Worm (Caenorhabditis elegans) whole organism, L1 larva: ENCODE data around the gene twk-43.

Experiments
- C04F5.9 ChIP-seq: sonication (generic microtip); optimal IDR thresholded peaks from 2 replicates; lab custom pipeline; 2016; ENCODE audit warnings: missing genetic modification characterization, missing compliant biosample characterization
- C16A3.4 ChIP-seq: fragments of 150-350 bp; optimal IDR thresholded peaks from 2 replicates; lab custom pipeline; 2014; ENCODE audit warnings: missing biosample characterization, missing genetic modification characterization
- C34B4.2 ChIP-seq: sonication (generic microtip); optimal IDR thresholded peaks from 2 replicates; lab custom pipeline; 2017; ENCODE audit warnings: mild to moderate bottlenecking, missing genetic modification characterization, missing compliant biosample characterization
- Y116A8C.19 ChIP-seq: sonication (generic microtip); optimal IDR thresholded peaks from 2 replicates; lab custom pipeline; 2016; ENCODE audit warnings: missing compliant biosample characterization, missing genetic modification characterization, borderline replicate concordance
- aha-1 ChIP-seq: fragments of 150-350 bp; optimal IDR thresholded peaks from 2 replicates; lab custom pipeline; 2014; ENCODE audit warnings: missing biosample characterization, missing genetic modification characterization
- alr-1 ChIP-seq: fragments of 200-800 bp; sonication (Bioruptor generic); optimal IDR thresholded peaks from 2 replicates; lab custom pipeline; 2018; ENCODE audit warnings: borderline replicate concordance, mild to moderate bottlenecking, missing genetic modification characterization, missing compliant biosample characterization
- aly-2 ChIP-seq: fragments of 150-350 bp; optimal IDR thresholded peaks from 2 replicates; lab custom pipeline; 2014; ENCODE audit warnings: missing biosample characterization, missing genetic modification characterization
- ceh-8 ChIP-seq: fragments of 200-800 bp; sonication (Bioruptor generic); optimal IDR thresholded peaks from 2 replicates; lab custom pipeline; 2018; ENCODE audit warnings: mild to moderate bottlenecking, missing genetic modification characterization, moderate library complexity, missing compliant biosample characterization
- ceh-88 ChIP-seq: fragments of 200-800 bp; sonication (Bioruptor generic); IDR thresholded peaks from 2 replicates; pipeline ENCODE4 v1.3.6; 2022; ENCODE audit warnings: missing genetic modification characterization, missing compliant biosample characterization
- ces-1 ChIP-seq: fragments of 150-350 bp; optimal IDR thresholded peaks from 2 replicates; lab custom pipeline; 2014; ENCODE audit warnings: missing biosample characterization, missing genetic modification reagents, missing genetic modification characterization
- dsc-1 ChIP-seq: sonication (generic microtip); optimal IDR thresholded peaks from 2 replicates; lab custom pipeline; 2016; ENCODE audit warnings: mild to moderate bottlenecking, missing genetic modification characterization, missing compliant biosample characterization
- efl-1 ChIP-seq, 4 experiments: fragments of 150-350 bp; optimal IDR thresholded peaks in 3 of 4; peaks in 1 of 4; 1 replicate in 1 of 4; 2 replicates in 3 of 4; lab custom pipeline; 2014; ENCODE audit warnings: missing biosample characterization in 2 of 4, missing genetic modification characterization in 2 of 4, missing genetic modification reagents in 2 of 4
- elt-2 ChIP-seq: sonication (generic microtip); optimal IDR thresholded peaks from 2 replicates; lab custom pipeline; 2016; ENCODE audit warnings: missing genetic modification characterization, mild to moderate bottlenecking, inconsistent platforms, missing compliant biosample characterization, missing genetic modification reagents
- elt-3 ChIP-seq, 6 experiments: fragments of 150-350 bp in 1 of 6; sonication (generic microtip); optimal IDR thresholded peaks; 2 replicates each; lab custom pipeline; 2017 to 2018; ENCODE audit warnings: missing biosample characterization in 6 of 6, missing genetic modification characterization in 6 of 6, inconsistent platforms in 1 of 6
- ets-5 ChIP-seq: fragments of 200-800 bp; sonication (Bioruptor generic); IDR thresholded peaks from 2 replicates; pipeline ENCODE4 v1.3.6; 2022; ENCODE audit warnings: missing genetic modification characterization, missing compliant biosample characterization
- fkh-10 ChIP-seq: sonication (generic microtip); optimal IDR thresholded peaks from 2 replicates; lab custom pipeline; 2017; ENCODE audit warnings: missing biosample characterization, missing genetic modification reagents, missing genetic modification characterization
- fos-1 ChIP-seq: fragments of 150-350 bp; optimal IDR thresholded peaks from 2 replicates; lab custom pipeline; 2014; ENCODE audit warnings: missing biosample characterization, missing genetic modification characterization
- grh-1 ChIP-seq: fragments of 200-800 bp; sonication (Bioruptor generic); IDR thresholded peaks from 2 replicates; pipeline ENCODE4 v1.3.6; 2022; ENCODE audit warnings: missing genetic modification reagents, missing genetic modification characterization, missing compliant biosample characterization
- hpl-2 ChIP-seq: fragments of 150-350 bp; optimal IDR thresholded peaks from 2 replicates; lab custom pipeline; 2014; ENCODE audit warnings: missing biosample characterization, missing genetic modification reagents, missing genetic modification characterization
- jun-1 ChIP-seq: fragments of 150-350 bp; optimal IDR thresholded peaks from 2 replicates; lab custom pipeline; 2014; ENCODE audit warnings: missing biosample characterization, missing genetic modification reagents, missing genetic modification characterization
- lin-13 ChIP-seq: fragments of 150-350 bp; optimal IDR thresholded peaks from 2 replicates; lab custom pipeline; 2014; ENCODE audit warnings: missing biosample characterization, missing genetic modification reagents, missing genetic modification characterization
- lin-14 ChIP-seq: fragments of 200-800 bp; sonication (Bioruptor generic); optimal IDR thresholded peaks from 2 replicates; lab custom pipeline; 2018; ENCODE audit warnings: mild to moderate bottlenecking, missing genetic modification characterization, moderate library complexity, missing compliant biosample characterization
- lin-35 ChIP-seq, 2 experiments: fragments of 150-350 bp; optimal IDR thresholded peaks; 2 replicates each; lab custom pipeline; 2014; ENCODE audit warnings: missing biosample characterization in 2 of 2, missing genetic modification characterization in 2 of 2, missing genetic modification reagents in 2 of 2
- lir-3 ChIP-seq: sonication (generic microtip); optimal IDR thresholded peaks from 2 replicates; lab custom pipeline; 2016; ENCODE audit warnings: mild to moderate bottlenecking, missing genetic modification characterization, moderate library complexity, missing compliant biosample characterization; ENCODE audit not compliant: poor library complexity
- mab-9 ChIP-seq: fragments of 200-800 bp; sonication (Bioruptor generic); IDR thresholded peaks from 2 replicates; pipeline ENCODE4 v1.3.6; 2022; ENCODE audit warnings: missing genetic modification reagents, missing genetic modification characterization, missing compliant biosample characterization
- mep-1 ChIP-seq: fragments of 150-350 bp; optimal IDR thresholded peaks from 2 replicates; lab custom pipeline; 2014; ENCODE audit warnings: missing biosample characterization, missing genetic modification characterization
- nhr-19 ChIP-seq: fragments of 200-800 bp; sonication (Bioruptor generic); conservative IDR thresholded peaks from 2 replicates; pipeline ENCODE4 v1.3.6; 2022; ENCODE audit warnings: missing genetic modification characterization, missing compliant biosample characterization
- nhr-20 ChIP-seq: sonication (generic microtip); optimal IDR thresholded peaks from 2 replicates; lab custom pipeline; 2016; ENCODE audit warnings: mild to moderate bottlenecking, missing genetic modification characterization, missing compliant biosample characterization
- nhr-237 ChIP-seq: fragments of 150-350 bp; optimal IDR thresholded peaks from 2 replicates; lab custom pipeline; 2014; ENCODE audit warnings: missing biosample characterization, missing genetic modification characterization
- nhr-28 ChIP-seq: fragments of 150-350 bp; optimal IDR thresholded peaks from 2 replicates; lab custom pipeline; 2014; ENCODE audit warnings: missing biosample characterization, missing genetic modification characterization
- nhr-71 ChIP-seq: sonication (generic microtip); optimal IDR thresholded peaks from 2 replicates; lab custom pipeline; 2016; ENCODE audit warnings: mild to moderate bottlenecking, missing genetic modification characterization, moderate library complexity, missing compliant biosample characterization
- nhr-77 ChIP-seq: fragments of 150-350 bp; optimal IDR thresholded peaks from 2 replicates; lab custom pipeline; 2014; ENCODE audit warnings: missing biosample characterization, missing genetic modification characterization
- nhr-85 ChIP-seq: sonication (generic microtip); peaks from one replicate; lab custom pipeline; 2016; ENCODE audit warnings: missing genetic modification characterization, inconsistent platforms, missing compliant biosample characterization
- nhr-90 ChIP-seq: sonication (generic microtip); optimal IDR thresholded peaks from 2 replicates; lab custom pipeline; 2016; ENCODE audit warnings: mild to moderate bottlenecking, missing genetic modification characterization, missing compliant biosample characterization; ENCODE audit not compliant: poor library complexity
- pax-3 ChIP-seq: fragments of 200-800 bp; sonication (Bioruptor generic); optimal IDR thresholded peaks from 2 replicates; lab custom pipeline; 2018; ENCODE audit warnings: mild to moderate bottlenecking, missing genetic modification characterization, moderate library complexity, missing compliant biosample characterization
- rnt-1 ChIP-seq: sonication (generic microtip); optimal IDR thresholded peaks from 2 replicates; lab custom pipeline; 2016; ENCODE audit warnings: mild to moderate bottlenecking, missing genetic modification characterization, moderate library complexity, missing compliant biosample characterization
- skn-1 ChIP-seq: fragments of 150-350 bp; optimal IDR thresholded peaks from 2 replicates; lab custom pipeline; 2014; ENCODE audit warnings: missing biosample characterization, missing genetic modification characterization
- sup-37 ChIP-seq: fragments of 200-800 bp; sonication (Bioruptor generic); optimal IDR thresholded peaks from 2 replicates; lab custom pipeline; 2018; ENCODE audit warnings: mild to moderate bottlenecking, missing genetic modification characterization, missing compliant biosample characterization
- swsn-7 ChIP-seq: sonication (generic microtip); optimal IDR thresholded peaks from 2 replicates; lab custom pipeline; 2016; ENCODE audit warnings: missing genetic modification characterization, missing compliant biosample characterization
- tlp-1 ChIP-seq: fragments of 150-350 bp; optimal IDR thresholded peaks from 2 replicates; lab custom pipeline; 2014; ENCODE audit warnings: missing biosample characterization, missing genetic modification characterization
- unc-130 ChIP-seq: fragments of 150-350 bp; optimal IDR thresholded peaks from 2 replicates; lab custom pipeline; 2017; ENCODE audit warnings: missing biosample characterization, missing genetic modification characterization, inconsistent platforms
- unc-86 ChIP-seq: sonication (generic microtip); optimal IDR thresholded peaks from 2 replicates; lab custom pipeline; 2016; ENCODE audit warnings: missing genetic modification characterization, missing compliant biosample characterization
- ztf-11 ChIP-seq, 2 experiments: sonication (generic microtip); optimal IDR thresholded peaks; 2 replicates each; lab custom pipeline; 2016 to 2017; ENCODE audit warnings: missing genetic modification characterization in 2 of 2, missing biosample characterization in 1 of 2, missing compliant biosample characterization in 1 of 2

twk-43 gene

DNA sequence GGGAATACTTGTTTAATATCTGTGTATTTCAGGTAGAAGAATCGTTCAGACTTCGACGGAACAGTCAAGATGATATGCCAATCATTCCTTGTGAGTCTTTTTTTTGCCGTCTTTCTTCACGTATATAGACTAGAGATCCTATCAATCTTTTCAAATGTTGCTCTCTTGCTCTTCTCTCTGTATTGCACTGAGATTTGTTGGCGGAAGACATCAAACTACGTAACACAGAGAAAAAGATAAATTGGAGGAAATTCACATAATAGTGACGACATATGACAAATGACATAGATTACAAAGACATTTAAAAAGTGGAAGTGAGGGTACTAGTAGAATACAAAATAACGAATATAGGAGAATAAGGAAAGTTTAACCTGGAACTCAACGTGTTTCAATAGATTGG lies 5.7 kb downstream of the twk-43 start (continued):
- TF ChIP-seq aly-2 (tag; lab: Kevin White, UChicago), result no peak
- no peak for TF ChIP-seq efl-1 (optimal IDR thresholded peaks at IDR 0.05; lab: Kevin White, UChicago)
- no peak for TF ChIP-seq efl-1 (GFP tag; optimal IDR thresholded peaks at IDR 0.05 in 1 of 2; lab: Kevin White, UChicago)
- TF ChIP-seq ets-5 (GFP tag; lab: Robert Waterston, UW), result no peak
- peak; percentile 57 for TF ChIP-seq nhr-71 (tag; lab: Kevin White, UChicago)

ce11 chrV:13352415-13352814 lies 6.3 kb downstream of the twk-43 start:
- TF ChIP-seq skn-1 (tag; lab: Kevin White, UChicago) (no peak), efl-1 (optimal IDR thresholded peaks at IDR 0.05; lab: Kevin White, UChicago) (no peak), efl-1 (GFP tag; optimal IDR thresholded peaks at IDR 0.05 in 1 of 2; lab: Kevin White, UChicago) (no peak), fkh-10 (GFP tag; lab: Kevin White, UChicago) (no peak), nhr-77 (tag; lab: Kevin White, UChicago) (no peak), lin-13 (GFP tag; lab: Kevin White, UChicago) (no peak), nhr-237 (no peak), lin-14 (GFP tag; lab: Kevin White, UChicago) (peak; percentile 61), C34B4.2 (tag; lab: Kevin White, UChicago) (no peak), nhr-28 (tag; lab: Kevin White, UChicago) (no peak), mab-9 (GFP tag; lab: Robert Waterston, UW) (peak; percentile 78)

DNA sequence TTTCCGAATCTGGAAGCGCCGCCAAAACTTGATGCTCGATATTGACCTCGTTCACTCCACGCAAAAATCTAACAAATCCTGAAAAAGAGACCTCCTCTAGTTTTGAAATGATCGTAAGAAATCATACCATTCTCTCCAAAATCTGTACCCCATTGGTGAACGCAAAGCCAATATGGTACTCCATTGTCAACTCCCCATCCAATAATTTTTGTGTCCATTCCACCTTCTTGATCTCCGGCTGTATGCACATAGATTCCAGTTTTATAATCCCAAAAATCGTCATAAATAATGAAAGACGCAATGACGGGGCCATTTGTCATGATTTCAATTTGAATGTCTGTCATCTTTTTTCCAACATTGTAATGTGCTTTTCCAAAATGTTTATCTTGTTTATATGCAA lies 10.1 kb downstream of the twk-43 start:
- TF ChIP-seq C16A3.4 (tag; lab: Kevin White, UChicago) (no peak), efl-1 (optimal IDR thresholded peaks at IDR 0.05; lab: Kevin White, UChicago) (no peak), efl-1 (GFP tag; optimal IDR thresholded peaks at IDR 0.05 in 1 of 2; lab: Kevin White, UChicago) (peak in 1 of 2 experiments; percentile 81)
- TF ChIP-seq, all 84 proteins: peak for 1

ce11 chrV:13357652-13358281 lies 11.7 kb downstream of the twk-43 start, which contains the start of gene F32H5.1:
TSS of gene F32H5.1 (minus strand) at chrV:13358037.
- TF ChIP-seq ztf-11 (tag; optimal IDR thresholded peaks at IDR 0.05; lab: Kevin White, UChicago), result no peak
- TF ChIP-seq ces-1 (GFP tag; lab: Kevin White, UChicago), result no peak
- TF ChIP-seq skn-1 (tag; lab: Kevin White, UChicago), result no peak
- no peak for TF ChIP-seq jun-1 (tag; lab: Kevin White, UChicago)
- no peak for TF ChIP-seq rnt-1 (tag; lab: Kevin White, UChicago)
- no peak for TF ChIP-seq hpl-2
- TF ChIP-seq sup-37, result no peak
- TF ChIP-seq unc-130, result no peak
- TF ChIP-seq swsn-7, result no peak
- no peak for TF ChIP-seq elt-3 (tag; optimal IDR thresholded peaks at IDR 0.05; lab: Kevin White, UChicago)
- peak; percentile 64 for TF ChIP-seq nhr-71 (tag; lab: Kevin White, UChicago)
- TF ChIP-seq nhr-28 (tag; lab: Kevin White, UChicago), result no peak
- TF ChIP-seq ceh-88, result no peak
- no peak for TF ChIP-seq ets-5 (GFP tag; lab: Robert Waterston, UW)
- no peak for TF ChIP-seq efl-1 (optimal IDR thresholded peaks at IDR 0.05; lab: Kevin White, UChicago)
- no peak for TF ChIP-seq efl-1 (GFP tag; optimal IDR thresholded peaks at IDR 0.05 in 1 of 2; lab: Kevin White, UChicago)
- TF ChIP-seq nhr-19 (GFP tag; lab: Robert Waterston, UW), result no peak
- TF ChIP-seq nhr-20, result peak; percentile 35
- no peak for TF ChIP-seq fos-1 (tag; lab: Kevin White, UChicago)
- no peak for TF ChIP-seq lin-13 (GFP tag; lab: Kevin White, UChicago)
- TF ChIP-seq lin-35 (GFP tag; optimal IDR thresholded peaks at IDR 0.05; lab: Kevin White, UChicago), result peak in 1 of 2 experiments; percentile 30
- no peak for TF ChIP-seq pax-3 (tag; lab: Kevin White, UChicago)
- peak; percentile 6 for TF ChIP-seq dsc-1 (tag; lab: Kevin White, UChicago)
- TF ChIP-seq alr-1 (tag; lab: Kevin White, UChicago), result no peak
- TF ChIP-seq aha-1, result no peak
- no peak for TF ChIP-seq unc-86 (tag; lab: Kevin White, UChicago)
- TF ChIP-seq lir-3 (tag; lab: Kevin White, UChicago), result no peak
- TF ChIP-seq elt-2 (tag; lab: Kevin White, UChicago), result peak; percentile 91
- TF ChIP-seq mep-1 (tag; lab: Kevin White, UChicago), result no peak
- TF ChIP-seq grh-1, result no peak
- TF ChIP-seq C04F5.9 (tag; lab: Kevin White, UChicago), result no peak
- no peak for TF ChIP-seq nhr-90 (tag; lab: Kevin White, UChicago)
- TF ChIP-seq tlp-1 (tag; lab: Kevin White, UChicago), result no peak
- no peak for TF ChIP-seq Y116A8C.19 (tag; lab: Kevin White, UChicago)
- no peak for TF ChIP-seq ceh-8 (GFP tag; lab: Kevin White, UChicago)
- peak; percentile 65 for TF ChIP-seq nhr-85 (tag; lab: Kevin White, UChicago)
